Worm (Caenorhabditis elegans): ENCODE results near the gene R13H4.2.

The R13H4.2 gene

ce11 chrV:11861880-11862544 lies 25.8 kb downstream of the R13H4.2 start:
- TF ChIP-seq ref-1 (GFP tag; conservative IDR thresholded peaks at IDR 0.05) (no peak), ztf-23 (GFP tag; IDR thresholded peaks at IDR 0.05) (no peak), T22C8.4 (GFP tag; IDR thresholded peaks at IDR 0.05) (no peak)

DNA sequence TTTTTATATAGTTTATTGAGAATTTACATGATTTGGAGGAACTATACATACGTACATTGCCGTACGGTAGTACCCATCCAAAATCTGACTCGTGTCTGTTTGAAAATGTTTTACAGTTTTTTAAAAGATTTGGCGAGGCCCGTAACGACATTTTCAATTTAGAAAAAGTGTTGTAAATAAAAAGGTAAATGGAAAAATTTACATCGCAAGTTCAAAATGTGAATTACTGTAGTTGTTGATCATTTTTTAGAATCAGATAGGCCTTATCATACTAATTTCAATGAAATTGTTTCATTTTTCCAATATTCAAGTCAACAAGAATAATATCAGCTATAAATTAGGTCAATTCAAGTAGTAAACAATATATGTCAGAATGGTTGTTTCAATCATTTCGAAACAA lies 26.6 kb downstream of the R13H4.2 start, which contains the start of gene R13H4.6:
Gene R13H4.6 (plus strand): TSS at position 301 of the 400 bp plus-strand sequence.
- TF ChIP-seq flt-1 (GFP tag; IDR thresholded peaks at IDR 0.05): no peak
- TF ChIP-seq ztf-29 (GFP tag; IDR thresholded peaks at IDR 0.05): no peak
- TF ChIP-seq klf-2 (GFP tag; conservative IDR thresholded peaks at IDR 0.05): no peak
- no peak for TF ChIP-seq ref-1 (GFP tag; conservative IDR thresholded peaks at IDR 0.05)
- TF ChIP-seq T22C8.4 (GFP tag; IDR thresholded peaks at IDR 0.05): no peak
- TF ChIP-seq med-1 (GFP tag; optimal IDR thresholded peaks at IDR 0.05; ENCODE audit: insufficient read depth): no peak
- TF ChIP-seq cog-1 (tag; optimal IDR thresholded peaks at IDR 0.05): no peak
- TF ChIP-seq ztf-23 (GFP tag; IDR thresholded peaks at IDR 0.05): no peak
- TF ChIP-seq tab-1 (GFP tag; IDR thresholded peaks at IDR 0.05): no peak

- TF ChIP-seq T22C8.4 (GFP tag; IDR thresholded peaks at IDR 0.05): no peak
These were observed 32.0 kb downstream of the R13H4.2 start, which contains the start of gene R13H4.7 for ce11 chrV:11868142-11868541. R13H4.7 (minus strand) TSS chrV:11868242.

ce11 chrV:11875060-11875459 lies 38.9 kb downstream of the R13H4.2 start, which contains the start of gene sulp-4:
sulp-4 (plus strand) TSS chrV:11875360.
- no peak for TF ChIP-seq klf-2 (GFP tag; conservative IDR thresholded peaks at IDR 0.05)
- TF ChIP-seq ref-1 (GFP tag; conservative IDR thresholded peaks at IDR 0.05): no peak
- TF ChIP-seq flt-1 (GFP tag; IDR thresholded peaks at IDR 0.05): no peak
- TF ChIP-seq cog-1 (tag; optimal IDR thresholded peaks at IDR 0.05): no peak
- TF ChIP-seq ztf-23 (GFP tag; IDR thresholded peaks at IDR 0.05): no peak
- TF ChIP-seq tab-1 (GFP tag; IDR thresholded peaks at IDR 0.05): no peak
- no peak for TF ChIP-seq med-1 (GFP tag; optimal IDR thresholded peaks at IDR 0.05; ENCODE audit: insufficient read depth)
- no peak for TF ChIP-seq T22C8.4 (GFP tag; IDR thresholded peaks at IDR 0.05)
- no peak for TF ChIP-seq ztf-29 (GFP tag; IDR thresholded peaks at IDR 0.05)

DNA sequence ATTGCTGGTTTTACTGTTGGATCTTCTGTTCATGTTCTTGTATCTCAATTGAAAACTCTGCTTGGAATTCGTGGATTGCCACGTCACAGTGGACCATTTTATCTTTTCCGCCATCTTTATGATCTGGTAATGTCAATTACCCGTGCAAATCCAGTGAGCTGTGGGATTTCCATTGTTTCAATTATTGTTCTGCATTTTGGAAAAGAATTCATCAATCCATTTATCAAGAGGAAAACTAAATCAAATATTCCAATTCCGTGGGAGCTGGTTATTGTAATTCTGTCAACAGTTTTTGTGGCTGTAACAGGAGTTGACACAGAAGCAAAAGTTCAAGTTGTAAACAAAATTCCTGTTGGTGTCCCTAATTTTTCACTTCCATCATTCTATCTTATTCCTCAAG lies 40.5 kb downstream of the R13H4.2 start:
- no peak for TF ChIP-seq T22C8.4 (GFP tag; IDR thresholded peaks at IDR 0.05)
- no peak for TF ChIP-seq klf-2 (GFP tag; conservative IDR thresholded peaks at IDR 0.05)
- no peak for TF ChIP-seq cog-1 (tag; optimal IDR thresholded peaks at IDR 0.05)
- no peak for TF ChIP-seq flt-1 (GFP tag; IDR thresholded peaks at IDR 0.05)
- TF ChIP-seq ref-1 (GFP tag; conservative IDR thresholded peaks at IDR 0.05): no peak
- no peak for TF ChIP-seq ztf-23 (GFP tag; IDR thresholded peaks at IDR 0.05)
- no peak for TF ChIP-seq med-1 (GFP tag; optimal IDR thresholded peaks at IDR 0.05; ENCODE audit: insufficient read depth)
- TF ChIP-seq tab-1 (GFP tag; IDR thresholded peaks at IDR 0.05): no peak
- no peak for TF ChIP-seq ztf-29 (GFP tag; IDR thresholded peaks at IDR 0.05)

DNA sequence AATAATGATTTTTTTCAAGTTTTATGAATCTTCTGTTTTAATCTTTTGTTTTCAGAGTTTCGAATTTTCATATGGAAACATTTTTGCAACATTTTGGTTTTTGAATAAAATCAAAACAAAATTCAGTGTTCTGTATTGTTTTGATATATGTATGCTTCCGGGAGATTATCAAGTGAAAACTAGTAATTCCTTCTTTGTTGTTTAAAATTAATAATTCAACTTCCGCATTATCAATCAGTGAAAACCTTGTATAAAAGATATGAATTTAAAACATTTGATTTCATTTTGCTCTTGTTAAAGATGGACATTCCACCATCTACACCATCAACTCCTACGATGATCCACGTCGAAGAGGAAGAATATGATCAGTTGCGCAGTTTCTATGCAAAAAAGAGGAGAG lies 43.5 kb downstream of the R13H4.2 start, which contains the start of gene sulp-5:
Gene sulp-5 (plus strand): TSS at position 301 of the 400 bp plus-strand sequence.
- no peak for TF ChIP-seq T22C8.4 (GFP tag; IDR thresholded peaks at IDR 0.05)
- TF ChIP-seq klf-2 (GFP tag; conservative IDR thresholded peaks at IDR 0.05): no peak
- TF ChIP-seq tab-1 (GFP tag; IDR thresholded peaks at IDR 0.05): no peak
- TF ChIP-seq med-1 (GFP tag; optimal IDR thresholded peaks at IDR 0.05; ENCODE audit: insufficient read depth): no peak
- TF ChIP-seq cog-1 (tag; optimal IDR thresholded peaks at IDR 0.05): no peak
- no peak for TF ChIP-seq flt-1 (GFP tag; IDR thresholded peaks at IDR 0.05)
- TF ChIP-seq ref-1 (GFP tag; conservative IDR thresholded peaks at IDR 0.05): no peak
- TF ChIP-seq ztf-23 (GFP tag; IDR thresholded peaks at IDR 0.05): no peak
- no peak for TF ChIP-seq ztf-29 (GFP tag; IDR thresholded peaks at IDR 0.05)

ce11 chrV:11883215-11883614 lies 47.0 kb downstream of the R13H4.2 start:
- no peak for TF ChIP-seq flt-1 (GFP tag; IDR thresholded peaks at IDR 0.05)
- TF ChIP-seq ztf-29 (GFP tag; IDR thresholded peaks at IDR 0.05): no peak
- no peak for TF ChIP-seq med-1 (GFP tag; optimal IDR thresholded peaks at IDR 0.05; ENCODE audit: insufficient read depth)
- no peak for TF ChIP-seq ref-1 (GFP tag; conservative IDR thresholded peaks at IDR 0.05)
- no peak for TF ChIP-seq klf-2 (GFP tag; conservative IDR thresholded peaks at IDR 0.05)
- TF ChIP-seq tab-1 (GFP tag; IDR thresholded peaks at IDR 0.05): no peak
- no peak for TF ChIP-seq T22C8.4 (GFP tag; IDR thresholded peaks at IDR 0.05)
- TF ChIP-seq cog-1 (tag; optimal IDR thresholded peaks at IDR 0.05): no peak
- TF ChIP-seq ztf-23 (GFP tag; IDR thresholded peaks at IDR 0.05): no peak

DNA sequence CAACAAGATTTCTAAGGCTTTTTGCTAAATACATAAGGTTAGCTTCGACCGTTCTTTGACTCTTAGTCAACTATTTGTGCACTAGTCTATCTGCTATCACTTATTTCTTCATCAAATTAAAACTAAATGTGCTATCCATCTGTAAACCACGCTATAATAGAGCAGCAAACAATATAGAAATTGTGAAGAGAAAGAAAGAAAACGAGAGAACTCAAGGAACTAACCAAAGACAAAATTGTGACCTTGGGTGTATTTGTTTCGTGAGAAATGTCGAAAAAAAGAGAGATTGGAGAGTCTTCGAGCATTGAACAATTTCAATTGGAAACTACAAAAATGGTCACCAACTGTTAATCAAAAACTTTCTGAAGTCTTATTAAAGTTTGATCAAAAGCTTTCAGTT lies 48.9 kb downstream of the R13H4.2 start:
- TF ChIP-seq med-1 (GFP tag; optimal IDR thresholded peaks at IDR 0.05; ENCODE audit: insufficient read depth): no peak
- no peak for TF ChIP-seq tab-1 (GFP tag; IDR thresholded peaks at IDR 0.05)
- TF ChIP-seq flt-1 (GFP tag; IDR thresholded peaks at IDR 0.05): no peak
- TF ChIP-seq T22C8.4 (GFP tag; IDR thresholded peaks at IDR 0.05): no peak
- no peak for TF ChIP-seq klf-2 (GFP tag; conservative IDR thresholded peaks at IDR 0.05)
- TF ChIP-seq ztf-23 (GFP tag; IDR thresholded peaks at IDR 0.05): no peak
- TF ChIP-seq ref-1 (GFP tag; conservative IDR thresholded peaks at IDR 0.05): no peak
- no peak for TF ChIP-seq cog-1 (tag; optimal IDR thresholded peaks at IDR 0.05)
- no peak for TF ChIP-seq ztf-29 (GFP tag; IDR thresholded peaks at IDR 0.05)

DNA sequence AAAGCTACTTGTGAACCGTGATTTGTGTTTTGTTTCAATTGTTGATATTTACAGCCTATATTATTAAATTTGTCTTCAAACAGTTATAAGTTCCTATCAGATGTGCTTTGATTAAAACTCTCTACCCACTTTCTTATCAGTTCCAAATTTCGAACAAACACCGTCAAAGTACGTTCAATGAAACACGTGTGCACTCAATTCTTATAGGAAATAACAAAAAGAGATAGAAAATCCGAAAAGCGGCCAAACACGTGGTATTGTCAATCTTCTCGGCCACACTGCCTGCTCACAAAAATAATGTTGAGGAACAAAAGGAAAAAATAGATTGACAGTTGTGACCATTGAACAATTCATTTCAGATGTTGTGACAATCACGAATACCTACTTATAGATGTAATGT lies 49.7 kb downstream of the R13H4.2 start:
- TF ChIP-seq klf-2 (GFP tag; conservative IDR thresholded peaks at IDR 0.05): no peak
- TF ChIP-seq med-1 (GFP tag; optimal IDR thresholded peaks at IDR 0.05; ENCODE audit: insufficient read depth): no peak
- no peak for TF ChIP-seq flt-1 (GFP tag; IDR thresholded peaks at IDR 0.05)
- TF ChIP-seq T22C8.4 (GFP tag; IDR thresholded peaks at IDR 0.05): no peak
- no peak for TF ChIP-seq ztf-29 (GFP tag; IDR thresholded peaks at IDR 0.05)
